Fruit fly (Drosophila melanogaster): Measurements from ENCODE around the gene CG31730.

CG31730 gene

dm6 chr2L:13257177-13257576 lies 2.4 kb downstream of the CG31730 start, which contains the start of gene Naa20B:
TSS of gene Naa20B (plus strand) at chr2L:13257477.
- no peak for TF ChIP-seq CG14711 (tag; optimal IDR thresholded peaks at IDR 0.05)
- TF ChIP-seq CG7101 (tag; optimal IDR thresholded peaks at IDR 0.05) = no peak
- no peak for TF ChIP-seq CG12768 (GFP tag; optimal IDR thresholded peaks at IDR 0.05)
- TF ChIP-seq ovo (GFP tag; optimal IDR thresholded peaks at IDR 0.05) = no peak
- no peak for TF ChIP-seq cic (GFP tag; optimal IDR thresholded peaks at IDR 0.05)
- no peak for TF ChIP-seq kay (GFP tag; ENCODE audit: borderline replicate concordance)
- TF ChIP-seq Clk (GFP tag; optimal IDR thresholded peaks at IDR 0.05) = no peak

- no peak for TF ChIP-seq CG1620 (GFP tag; optimal IDR thresholded peaks at IDR 0.05)
- no peak for TF ChIP-seq bab1 (GFP tag; optimal IDR thresholded peaks at IDR 0.05)
- no peak for TF ChIP-seq CG12768 (GFP tag; optimal IDR thresholded peaks at IDR 0.05)
- TF ChIP-seq toe (GFP tag; optimal IDR thresholded peaks at IDR 0.05) = no peak
- TF ChIP-seq ovo (GFP tag; optimal IDR thresholded peaks at IDR 0.05) = no peak
- TF ChIP-seq CG33017 (tag; optimal IDR thresholded peaks at IDR 0.05) = no peak
- no peak for TF ChIP-seq tj (GFP tag; optimal IDR thresholded peaks at IDR 0.05)
- TF ChIP-seq Hr96 (GFP tag; optimal IDR thresholded peaks at IDR 0.05) = no peak
- TF ChIP-seq pad (GFP tag; optimal IDR thresholded peaks at IDR 0.05) = no peak
- TF ChIP-seq CG11617 (GFP tag; optimal IDR thresholded peaks at IDR 0.05) = no peak
- TF ChIP-seq kay (GFP tag; ENCODE audit: borderline replicate concordance) = no peak
- TF ChIP-seq CG5204 (GFP tag; optimal IDR thresholded peaks at IDR 0.05) = no peak
- TF ChIP-seq CG7101 (tag; optimal IDR thresholded peaks at IDR 0.05) = no peak
- no peak for TF ChIP-seq Crg-1 (GFP tag; optimal IDR thresholded peaks at IDR 0.05)
- TF ChIP-seq Mnt (GFP tag; optimal IDR thresholded peaks at IDR 0.05) = no peak
- no peak for TF ChIP-seq cnc (optimal IDR thresholded peaks at IDR 0.05)
Measured at dm6 chr2L:13251167-13251566, 8.4 kb downstream of the CG31730 start.

- TF ChIP-seq bab1 (GFP tag; optimal IDR thresholded peaks at IDR 0.05) = no peak
- TF ChIP-seq toe (GFP tag; optimal IDR thresholded peaks at IDR 0.05) = no peak
- TF ChIP-seq CG7101 (tag; optimal IDR thresholded peaks at IDR 0.05) = no peak
- peak; percentile 24 for TF ChIP-seq kay (GFP tag; ENCODE audit: borderline replicate concordance)
- TF ChIP-seq cnc (optimal IDR thresholded peaks at IDR 0.05) = no peak
Measured at dm6 chr2L:13245855-13246645, 13.5 kb downstream of the CG31730 start, which contains the start of gene CG16820. TSS of gene CG16820 (plus strand) at chr2L:13246232.

dm6 chr2L:13244759-13245308 lies 14.7 kb downstream of the CG31730 start:
- no peak for TF ChIP-seq pad (GFP tag; optimal IDR thresholded peaks at IDR 0.05)
- TF ChIP-seq CG11617 (GFP tag; optimal IDR thresholded peaks at IDR 0.05) = no peak

- no peak for TF ChIP-seq CG33017 (tag; optimal IDR thresholded peaks at IDR 0.05)
- peak; percentile 45 for TF ChIP-seq kay (GFP tag; ENCODE audit: borderline replicate concordance)
Measured at dm6 chr2L:13239689-13240088, 19.9 kb downstream of the CG31730 start, which contains the start of gene Jhbp13. TSS of gene Jhbp13 (plus strand) at chr2L:13239989.

- TF ChIP-seq Crg-1 (GFP tag; optimal IDR thresholded peaks at IDR 0.05) (no peak), cnc (optimal IDR thresholded peaks at IDR 0.05) (no peak), Mnt (GFP tag; optimal IDR thresholded peaks at IDR 0.05) (no peak), toe (GFP tag; optimal IDR thresholded peaks at IDR 0.05) (no peak), bab1 (GFP tag; optimal IDR thresholded peaks at IDR 0.05) (no peak), CG14711 (tag; optimal IDR thresholded peaks at IDR 0.05) (no peak), Clk (GFP tag; optimal IDR thresholded peaks at IDR 0.05) (no peak), CG5204 (GFP tag; optimal IDR thresholded peaks at IDR 0.05) (no peak), CG7045 (GFP tag; optimal IDR thresholded peaks at IDR 0.05) (no peak), CG33017 (tag; optimal IDR thresholded peaks at IDR 0.05) (no peak), Hr96 (GFP tag; optimal IDR thresholded peaks at IDR 0.05) (no peak), CG1620 (GFP tag; optimal IDR thresholded peaks at IDR 0.05) (no peak), cic (GFP tag; optimal IDR thresholded peaks at IDR 0.05) (no peak), tj (GFP tag; optimal IDR thresholded peaks at IDR 0.05) (no peak)
Measured at dm6 chr2L:13236194-13236593, 23.3 kb downstream of the CG31730 start, which contains the start of gene Jhbp14. TSS of gene Jhbp14 (plus strand) at chr2L:13236494.

dm6 chr2L:13234610-13235489 lies 24.7 kb downstream of the CG31730 start, which contains the start of gene Mabi:
TSS of gene Mabi (minus strand) at chr2L:13234660.
- TF ChIP-seq bab1 (GFP tag; optimal IDR thresholded peaks at IDR 0.05) (no peak), cnc (optimal IDR thresholded peaks at IDR 0.05) (no peak), CG11617 (GFP tag; optimal IDR thresholded peaks at IDR 0.05) (no peak), toe (GFP tag; optimal IDR thresholded peaks at IDR 0.05) (no peak), CG5204 (GFP tag; optimal IDR thresholded peaks at IDR 0.05) (no peak), ovo (GFP tag; optimal IDR thresholded peaks at IDR 0.05) (no peak), CG14711 (tag; optimal IDR thresholded peaks at IDR 0.05) (no peak), kay (GFP tag; ENCODE audit: borderline replicate concordance) (no peak), cic (GFP tag; optimal IDR thresholded peaks at IDR 0.05) (no peak), Hr96 (GFP tag; optimal IDR thresholded peaks at IDR 0.05) (no peak), Crg-1 (GFP tag; optimal IDR thresholded peaks at IDR 0.05) (no peak), Clk (GFP tag; optimal IDR thresholded peaks at IDR 0.05) (no peak), Mnt (GFP tag; optimal IDR thresholded peaks at IDR 0.05) (no peak)
